Fruit fly (Drosophila melanogaster) whole organism, embryonic: ENCODE data around the gene smg.
A peak's percentile ranks its signal among the peaks of the same experiment; 100 is the strongest.

Source experiments
- Aef1 ChIP-seq: fragments of 200-800 bp; sonication (Bioruptor generic); IDR thresholded peaks from 3 replicates; pipeline ENCODE4 v1.3.6; 2022; ENCODE audit warnings: missing biosample characterization, missing genetic modification characterization
- BEAF-32 ChIP-seq: fragments of 200-800 bp; sonication (Bioruptor generic); optimal IDR thresholded peaks from 3 replicates; lab custom pipeline; 2017; ENCODE audit warnings: missing biosample characterization, missing genetic modification characterization, mild to moderate bottlenecking, moderate library complexity, missing genetic modification reagents
- Bteb2 ChIP-seq: fragments of 200-800 bp; sonication (Bioruptor generic); optimal IDR thresholded peaks from 2 replicates; lab custom pipeline; 2016; ENCODE audit warnings: missing biosample characterization, missing genetic modification characterization
- CG10431 ChIP-seq: fragments of 200-800 bp; sonication (Bioruptor generic); optimal IDR thresholded peaks from 3 replicates; lab custom pipeline; 2018; ENCODE audit warnings: missing biosample characterization, mild to moderate bottlenecking, missing genetic modification characterization
- CG11504 ChIP-seq: fragments of 200-800 bp; sonication (Bioruptor generic); optimal IDR thresholded peaks from 3 replicates; lab custom pipeline; 2019; ENCODE audit warnings: missing biosample characterization, mild to moderate bottlenecking, missing genetic modification characterization, moderate library complexity
- CG12391 ChIP-seq: fragments of 200-800 bp; sonication (Bioruptor generic); optimal IDR thresholded peaks from 3 replicates; lab custom pipeline; 2018; ENCODE audit warnings: missing biosample characterization, mild to moderate bottlenecking, missing genetic modification characterization, moderate library complexity
- CG15073 ChIP-seq: fragments of 200-800 bp; sonication (Bioruptor generic); optimal IDR thresholded peaks from 2 replicates; lab custom pipeline; 2016; ENCODE audit warnings: missing biosample characterization, missing genetic modification characterization
- CG15601 ChIP-seq: fragments of 200-800 bp; sonication (Bioruptor generic); optimal IDR thresholded peaks from 3 replicates; lab custom pipeline; 2019; ENCODE audit warnings: missing biosample characterization, mild to moderate bottlenecking, missing genetic modification characterization, moderate library complexity
- CG17186 ChIP-seq: fragments of 200-800 bp; sonication (Bioruptor generic); optimal IDR thresholded peaks from 3 replicates; lab custom pipeline; 2017; ENCODE audit warnings: missing biosample characterization, missing genetic modification reagents, missing genetic modification characterization
- CG17328 ChIP-seq: fragments of 200-800 bp; sonication (Bioruptor generic); IDR thresholded peaks from 2 replicates; pipeline ENCODE4 v1.3.6; 2022; ENCODE audit warnings: missing biosample characterization, missing genetic modification characterization
- CG1832 ChIP-seq: fragments of 200-800 bp; sonication (Bioruptor generic); optimal IDR thresholded peaks from 2 replicates; lab custom pipeline; 2017; ENCODE audit warnings: missing biosample characterization, mild to moderate bottlenecking, missing genetic modification characterization, inconsistent platforms
- CG2678 ChIP-seq: fragments of 200-800 bp; sonication (Bioruptor generic); optimal IDR thresholded peaks from 3 replicates; lab custom pipeline; 2019; ENCODE audit warnings: missing biosample characterization, mild to moderate bottlenecking, missing genetic modification characterization, moderate library complexity
- CG2712 ChIP-seq: fragments of 200-800 bp; optimal IDR thresholded peaks from 3 replicates; lab custom pipeline; 2019; ENCODE audit warnings: missing biosample characterization, mild to moderate bottlenecking, missing genetic modification characterization, moderate library complexity
- CG33213 ChIP-seq: fragments of 200-800 bp; sonication (Bioruptor generic); optimal IDR thresholded peaks from 3 replicates; lab custom pipeline; 2016; ENCODE audit warnings: missing biosample characterization, missing genetic modification characterization
- CG3407 ChIP-seq: fragments of 200-800 bp; sonication (Bioruptor generic); optimal IDR thresholded peaks from 2 replicates; lab custom pipeline; 2018; ENCODE audit warnings: missing biosample characterization, mild to moderate bottlenecking, missing genetic modification characterization
- CG6791 ChIP-seq: fragments of 200-800 bp; sonication (Bioruptor generic); IDR thresholded peaks from 3 replicates; pipeline ENCODE4 v1.3.6; 2022; ENCODE audit warnings: missing biosample characterization, missing genetic modification characterization; ENCODE audit not compliant: partially characterized antibody
- CG6813 ChIP-seq: fragments of 200-800 bp; sonication (Bioruptor generic); optimal IDR thresholded peaks from 2 replicates; lab custom pipeline; 2017; ENCODE audit warnings: missing biosample characterization, missing genetic modification characterization, mild to moderate bottlenecking, moderate library complexity, missing genetic modification reagents
- CG7372 ChIP-seq: fragments of 200-800 bp; sonication (Bioruptor generic); IDR thresholded peaks from 2 replicates; pipeline ENCODE4 v1.3.6; 2022; ENCODE audit warnings: missing biosample characterization, missing genetic modification characterization
- CG8478 ChIP-seq: fragments of >200 bp; optimal IDR thresholded peaks from 2 replicates; lab custom pipeline; 2018
- CG8924 ChIP-seq: fragments of 200-800 bp; optimal IDR thresholded peaks from 3 replicates; lab custom pipeline; 2019; ENCODE audit warnings: missing biosample characterization, mild to moderate bottlenecking, missing genetic modification characterization, moderate library complexity
- CG9609 ChIP-seq: fragments of 200-800 bp; sonication (Bioruptor generic); optimal IDR thresholded peaks from 3 replicates; lab custom pipeline; 2016; ENCODE audit warnings: missing biosample characterization, missing genetic modification characterization
- CrebB ChIP-seq: fragments of 200-800 bp; sonication (Bioruptor generic); optimal IDR thresholded peaks from 3 replicates; lab custom pipeline; 2018; ENCODE audit warnings: missing biosample characterization, mild to moderate bottlenecking, missing genetic modification characterization
- ERR ChIP-seq: fragments of 200-800 bp; sonication (Bioruptor generic); optimal IDR thresholded peaks from 2 replicates; lab custom pipeline; 2016; ENCODE audit warnings: missing biosample characterization, missing genetic modification characterization
- H15 ChIP-seq: fragments of 200-800 bp; sonication (Bioruptor generic); IDR thresholded peaks from 3 replicates; pipeline ENCODE4 v1.3.6; 2022; ENCODE audit warnings: missing biosample characterization, missing genetic modification characterization
- HmgD ChIP-seq: fragments of 200-800 bp; sonication (Bioruptor generic); optimal IDR thresholded peaks from 3 replicates; lab custom pipeline; 2016; ENCODE audit warnings: missing biosample characterization, missing genetic modification characterization
- Mes4 ChIP-seq: fragments of 200-800 bp; sonication (Bioruptor generic); optimal IDR thresholded peaks from 2 replicates; lab custom pipeline; 2016; ENCODE audit warnings: missing biosample characterization, missing genetic modification characterization
- Sry-β ChIP-seq: fragments of 200-800 bp; sonication (Bioruptor generic); optimal IDR thresholded peaks from 2 replicates; lab custom pipeline; 2018; ENCODE audit warnings: missing biosample characterization, mild to moderate bottlenecking, missing genetic modification characterization, moderate library complexity
- Stat92E ChIP-seq, 3 experiments: fragments of >200 bp in 2 of 3; fragments of 200-800 bp in 1 of 3; sonication (Bioruptor generic) in 1 of 3; optimal IDR thresholded peaks; 2 replicates each; lab custom pipeline; 2017 to 2019; ENCODE audit warnings: missing biosample characterization in 3 of 3, missing genetic modification characterization in 3 of 3, mild to moderate bottlenecking in 1 of 3, moderate library complexity in 1 of 3
- abd-A ChIP-seq: fragments of 200-800 bp; sonication (Bioruptor generic); optimal IDR thresholded peaks from 3 replicates; lab custom pipeline; 2019; ENCODE audit warnings: missing biosample characterization, mild to moderate bottlenecking, missing genetic modification characterization, moderate library complexity
- al ChIP-seq: fragments of 200-800 bp; sonication (Bioruptor generic); IDR thresholded peaks from 2 replicates; pipeline ENCODE4 v1.3.6; 2022; ENCODE audit warnings: missing biosample characterization, missing genetic modification characterization
- amos ChIP-seq: fragments of 200-800 bp; sonication (Bioruptor generic); IDR thresholded peaks from 2 replicates; pipeline ENCODE4 v1.3.6; 2022; ENCODE audit warnings: missing biosample characterization, missing genetic modification characterization; ENCODE audit not compliant: partially characterized antibody
- ap ChIP-seq: fragments of 200-800 bp; sonication (Bioruptor generic); IDR thresholded peaks from 2 replicates; pipeline ENCODE4 v1.3.6; 2022; ENCODE audit warnings: missing biosample characterization, missing genetic modification characterization
- bsh ChIP-seq, 2 experiments: fragments of 200-800 bp; sonication (Bioruptor generic); optimal IDR thresholded peaks; 2 replicates each; lab custom pipeline; 2017 to 2018; ENCODE audit warnings: mild to moderate bottlenecking in 2 of 2, missing biosample characterization in 2 of 2, missing genetic modification characterization in 2 of 2, moderate library complexity in 1 of 2
- cad ChIP-seq: fragments of >200 bp; optimal IDR thresholded peaks from 2 replicates; lab custom pipeline; 2017; ENCODE audit warnings: missing biosample characterization, missing genetic modification characterization
- dati ChIP-seq: fragments of 200-800 bp; sonication (Bioruptor generic); IDR thresholded peaks from 2 replicates; pipeline ENCODE4 v1.3.6; 2022; ENCODE audit warnings: missing biosample characterization, missing genetic modification characterization
- disco-r ChIP-seq: fragments of 200-800 bp; sonication (Bioruptor generic); optimal IDR thresholded peaks from 2 replicates; lab custom pipeline; 2016; ENCODE audit warnings: missing biosample characterization, missing genetic modification characterization
- dm ChIP-seq: fragments of 200-800 bp; sonication (Bioruptor generic); optimal IDR thresholded peaks from 3 replicates; lab custom pipeline; 2016; ENCODE audit warnings: missing biosample characterization, missing genetic modification characterization
- en ChIP-seq: fragments of 200-800 bp; sonication (Bioruptor generic); optimal IDR thresholded peaks from 2 replicates; lab custom pipeline; 2016; ENCODE audit warnings: missing biosample characterization, missing genetic modification characterization
- fru ChIP-seq: fragments of >200 bp; optimal IDR thresholded peaks from 2 replicates; lab custom pipeline; 2017
- kah ChIP-seq: fragments of 200-800 bp; sonication (Bioruptor generic); optimal IDR thresholded peaks from 2 replicates; lab custom pipeline; 2018; ENCODE audit warnings: missing biosample characterization, mild to moderate bottlenecking, missing genetic modification characterization
- kni ChIP-seq: fragments of 200-800 bp; sonication (Bioruptor generic); optimal IDR thresholded peaks from 3 replicates; lab custom pipeline; 2017; ENCODE audit warnings: mild to moderate bottlenecking, missing biosample characterization, missing genetic modification reagents, missing genetic modification characterization
- odd ChIP-seq: fragments of 200-800 bp; sonication (Bioruptor generic); optimal IDR thresholded peaks from 2 replicates; lab custom pipeline; 2017; ENCODE audit warnings: missing biosample characterization, mild to moderate bottlenecking, missing genetic modification characterization
- sc ChIP-seq, 3 experiments: fragments of >200 bp in 2 of 3; fragments of 200-800 bp in 1 of 3; sonication (Bioruptor generic) in 1 of 3; optimal IDR thresholded peaks; 2 replicates in 2 of 3; 3 replicates in 1 of 3; lab custom pipeline; 2017; ENCODE audit warnings: mild to moderate bottlenecking in 1 of 3, missing biosample characterization in 1 of 3, missing genetic modification characterization in 1 of 3, missing genetic modification reagents in 1 of 3
- slou ChIP-seq: fragments of 200-800 bp; sonication (Bioruptor generic); optimal IDR thresholded peaks from 3 replicates; lab custom pipeline; 2016; ENCODE audit warnings: missing biosample characterization, missing genetic modification characterization
- sr ChIP-seq: fragments of 200-800 bp; sonication (Bioruptor generic); IDR thresholded peaks from 3 replicates; pipeline ENCODE4 v1.3.6; 2022; ENCODE audit warnings: missing biosample characterization, missing genetic modification characterization
- stc ChIP-seq: fragments of 200-800 bp; sonication (Bioruptor generic); IDR thresholded peaks from 2 replicates; pipeline ENCODE4 v1.3.6; 2022; ENCODE audit warnings: missing biosample characterization, missing genetic modification characterization
- vnd ChIP-seq: fragments of 200-800 bp; sonication (Bioruptor generic); IDR thresholded peaks from 3 replicates; pipeline ENCODE4 v1.3.6; 2022; ENCODE audit warnings: missing biosample characterization, missing genetic modification characterization; ENCODE audit not compliant: partially characterized antibody
- wor ChIP-seq: fragments of 200-800 bp; sonication (Bioruptor generic); IDR thresholded peaks from 2 replicates; pipeline ENCODE4 v1.3.6; 2022; ENCODE audit warnings: missing biosample characterization, missing genetic modification characterization

The smg gene

DNA sequence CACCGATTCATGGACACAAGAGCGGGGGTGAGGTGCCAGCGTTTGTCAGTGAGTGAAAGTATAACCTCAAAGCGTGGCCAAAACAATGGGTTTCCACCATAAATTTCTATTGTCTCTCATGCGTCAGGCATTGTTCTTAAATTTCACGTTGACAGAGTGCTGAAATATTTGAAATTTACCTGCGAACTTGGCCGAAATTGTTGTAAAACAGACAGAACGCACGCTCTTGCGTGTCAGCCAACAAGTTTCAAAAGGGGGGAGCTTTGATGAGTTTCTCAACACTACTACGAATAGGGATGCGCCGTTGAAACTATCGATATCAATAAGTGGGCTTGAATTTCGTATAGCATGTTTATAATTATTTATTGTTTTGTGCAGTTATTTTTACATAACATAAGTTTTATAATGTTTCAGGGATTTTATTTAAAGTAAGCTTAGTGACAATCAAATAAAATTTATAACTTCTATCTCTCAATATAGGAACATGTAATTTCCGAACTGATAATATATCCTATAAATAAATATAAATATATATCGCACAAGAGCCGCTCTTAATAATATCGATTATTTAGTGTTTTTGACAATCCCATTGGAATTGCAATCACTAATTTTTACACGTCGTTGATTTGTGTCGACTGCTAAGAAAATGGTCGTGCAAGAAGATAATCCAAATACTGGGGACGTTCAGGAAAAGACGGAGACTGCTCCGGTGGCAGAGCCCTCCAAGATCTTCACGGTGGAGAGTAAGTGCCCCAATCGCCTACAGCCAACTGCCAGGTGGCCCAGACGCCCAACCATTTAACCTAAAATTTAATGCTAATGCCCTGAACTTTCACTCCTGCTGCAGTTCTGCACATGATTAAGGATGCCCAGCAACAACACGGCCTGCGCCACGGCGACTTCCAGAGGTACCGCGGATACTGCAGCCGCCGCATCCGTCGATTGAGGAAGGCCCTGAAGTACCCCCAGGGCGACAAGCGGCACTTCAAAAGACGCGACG lies 23.0 kb downstream of the smg start, which contains the start of the genes pix and Srp68 (continued):
- TF ChIP-seq CG15601 (tag; lab: Kevin White, UChicago) (peak; percentile 62), CG9609 (peak; percentile 33), kni (GFP tag; lab: Kevin White, UChicago) (no peak), CG2678 (tag; lab: Kevin White, UChicago) (no peak), Stat92E (GFP tag; optimal IDR thresholded peaks at IDR 0.05; lab: Kevin White, UChicago) (peak in 1 of 3 experiments; percentile 76), CG12391 (peak; percentile 83), CrebB (tag; lab: Kevin White, UChicago) (no peak), Bteb2 (GFP tag; lab: Kevin White, UChicago) (peak; percentile 40), dati (no peak), CG1832 (no peak), wor (no peak), stc (GFP tag; lab: Robert Waterston, UW) (no peak), CG17328 (GFP tag; lab: Robert Waterston, UW) (no peak), Mes4 (GFP tag; lab: Kevin White, UChicago) (peak; percentile 1), vnd (GFP tag; lab: Robert Waterston, UW) (peak; percentile 87), CG17186 (GFP tag; lab: Kevin White, UChicago) (no peak), Aef1 (GFP tag; lab: Robert Waterston, UW) (no peak; the same call in 2 of the 3 replicates), CG6813 (GFP tag; lab: Kevin White, UChicago) (no peak), CG6791 (GFP tag; lab: Robert Waterston, UW) (0 out of 3 replicates have a peak, but pooled peaks have one; percentile 33), en (no peak), disco-r (GFP tag; lab: Kevin White, UChicago) (peak; percentile 7), bsh (GFP tag; optimal IDR thresholded peaks at IDR 0.05; lab: Kevin White, UChicago) (peak in 1 of 2 experiments; percentile 36), BEAF-32 (GFP tag; lab: Kevin White, UChicago) (peak; percentile 97), kah (peak; percentile 26), CG3407 (GFP tag; lab: Kevin White, UChicago) (peak; percentile 31), sr (no peak), H15 (GFP tag; lab: Robert Waterston, UW) (no peak), ap (GFP tag; lab: Robert Waterston, UW) (no peak), sc (optimal IDR thresholded peaks at IDR 0.05; lab: Kevin White, UChicago) (no peak), sc (GFP tag; optimal IDR thresholded peaks at IDR 0.05; lab: Kevin White, UChicago) (no peak), amos (GFP tag; lab: Robert Waterston, UW) (peak; percentile 69), slou (GFP tag; lab: Kevin White, UChicago) (peak; percentile 57), cad (GFP tag; lab: Kevin White, UChicago) (no peak), CG10431 (GFP tag; lab: Kevin White, UChicago) (peak; percentile 43), CG15073 (no peak), al (GFP tag; lab: Robert Waterston, UW) (peak; percentile 43), CG8478 (lab: Kevin White, UChicago) (no peak), CG8924 (tag; lab: Kevin White, UChicago) (peak; percentile 75), CG33213 (GFP tag; lab: Kevin White, UChicago) (peak; percentile 9), CG11504 (tag; lab: Kevin White, UChicago) (no peak), Sry-β (GFP tag; lab: Kevin White, UChicago) (peak; percentile 76), abd-A (no peak), HmgD (GFP tag; lab: Kevin White, UChicago) (no peak), fru (lab: Kevin White, UChicago) (no peak), CG7372 (peak; percentile 54; the same call in 1 of the 2 replicates), CG2712 (tag; lab: Kevin White, UChicago) (peak; percentile 82), odd (GFP tag; lab: Kevin White, UChicago) (no peak), ERR (GFP tag; lab: Kevin White, UChicago) (no peak), dm (peak; percentile 81)
